Worm (Caenorhabditis elegans) whole organism, L4/young adult: ENCODE results near the gene srz-29.

Experiments
- dao-5 ChIP-seq: sonication (generic microtip); optimal IDR thresholded peaks from 2 replicates; lab custom pipeline; 2016; ENCODE audit warnings: missing genotype, missing genetic modification characterization, moderate library complexity, missing compliant biosample characterization
- him-1 ChIP-seq: sonication (generic microtip); optimal IDR thresholded peaks from 2 replicates; lab custom pipeline; 2016; ENCODE audit warnings: missing genotype, missing genetic modification reagents, missing genetic modification characterization, missing compliant biosample characterization

DNA sequence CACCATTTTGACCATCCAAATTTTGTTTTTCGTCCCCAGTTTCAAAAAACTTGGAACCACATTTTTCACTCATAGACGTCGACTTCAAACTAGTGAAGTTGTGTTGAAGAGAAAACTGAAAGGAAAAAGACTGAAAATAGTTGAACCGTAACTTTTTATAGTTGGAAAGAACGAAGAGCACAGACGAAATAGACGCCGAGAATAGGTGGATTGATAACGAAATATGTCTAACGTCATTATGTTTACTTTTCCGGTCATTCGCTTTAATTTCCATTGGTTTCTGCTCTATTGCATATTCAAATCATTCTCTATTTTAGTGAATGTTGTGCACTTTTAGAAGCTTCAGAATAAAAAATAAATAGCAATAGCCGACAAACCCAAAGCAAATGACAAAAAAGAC, 36.0 kb downstream of the srz-29 start, which contains the start of gene C08F11.13:
- TF ChIP-seq dao-5 (tag; lab: Kevin White, UChicago) (no peak), him-1 (tag; lab: Kevin White, UChicago) (no peak)
